Fruit fly (Drosophila melanogaster) whole organism, embryonic: ENCODE data around the gene CG10660.

Source experiments
- Awh ChIP-seq: fragments of 200-800 bp; sonication (Bioruptor generic); IDR thresholded peaks from 2 replicates; pipeline ENCODE4, ENCODE4 v1.3.6; 2022; ENCODE audit warnings: missing biosample characterization, missing genetic modification characterization
- CG10979 ChIP-seq: fragments of 200-800 bp; sonication (Bioruptor generic); optimal IDR thresholded peaks from 2 replicates; lab custom pipeline; 2018; ENCODE audit warnings: missing biosample characterization, mild to moderate bottlenecking, missing genetic modification characterization, moderate library complexity
- CG11723 ChIP-seq: fragments of 200-800 bp; sonication (Bioruptor generic); optimal IDR thresholded peaks from 2 replicates; lab custom pipeline; 2017; ENCODE audit warnings: missing biosample characterization, mild to moderate bottlenecking, missing genetic modification characterization
- CG12104 ChIP-seq: fragments of 200-800 bp; sonication (Bioruptor generic); optimal IDR thresholded peaks from 3 replicates; lab custom pipeline; 2016; ENCODE audit warnings: missing biosample characterization, missing genetic modification characterization
- CG12236 ChIP-seq: fragments of 200-800 bp; sonication (Bioruptor generic); optimal IDR thresholded peaks from 2 replicates; lab custom pipeline; 2016; ENCODE audit warnings: missing biosample characterization, missing genetic modification characterization
- CG13775 ChIP-seq: fragments of 200-800 bp; sonication (Bioruptor generic); optimal IDR thresholded peaks from 3 replicates; lab custom pipeline; 2017; ENCODE audit warnings: missing biosample characterization, mild to moderate bottlenecking, missing genetic modification characterization
- CG14710 ChIP-seq: fragments of 200-800 bp; sonication (Bioruptor generic); optimal IDR thresholded peaks from 3 replicates; lab custom pipeline; 2019; ENCODE audit warnings: missing biosample characterization, mild to moderate bottlenecking, missing genetic modification characterization, moderate library complexity
- CG1602 ChIP-seq: fragments of 200-800 bp; sonication (Bioruptor generic); optimal IDR thresholded peaks from 3 replicates; lab custom pipeline; 2016; ENCODE audit warnings: missing biosample characterization, missing genetic modification characterization
- CG17328 ChIP-seq: fragments of 200-800 bp; sonication (Bioruptor generic); IDR thresholded peaks from 2 replicates; pipeline ENCODE4 v1.3.6; 2022; ENCODE audit warnings: missing biosample characterization, missing genetic modification characterization
- CG18476 ChIP-seq: fragments of 200-800 bp; sonication (Bioruptor generic); optimal IDR thresholded peaks from 2 replicates; lab custom pipeline; 2016; ENCODE audit warnings: missing biosample characterization, mild to moderate bottlenecking, missing genetic modification characterization
- CG18599 ChIP-seq: fragments of 200-800 bp; sonication (Bioruptor generic); optimal IDR thresholded peaks from 3 replicates; lab custom pipeline; 2017; ENCODE audit warnings: missing biosample characterization, missing genetic modification characterization, mild to moderate bottlenecking, moderate library complexity, missing genetic modification reagents
- CG2678 ChIP-seq: fragments of 200-800 bp; sonication (Bioruptor generic); optimal IDR thresholded peaks from 3 replicates; lab custom pipeline; 2019; ENCODE audit warnings: missing biosample characterization, mild to moderate bottlenecking, missing genetic modification characterization, moderate library complexity
- CG30020 ChIP-seq: fragments of 200-800 bp; optimal IDR thresholded peaks from 2 replicates; lab custom pipeline; 2019; ENCODE audit warnings: missing biosample characterization, mild to moderate bottlenecking, missing genetic modification characterization, moderate library complexity
- CG4730 ChIP-seq: fragments of 200-800 bp; sonication (Bioruptor generic); IDR thresholded peaks from 2 replicates; pipeline ENCODE4 v1.3.6; 2022; ENCODE audit warnings: missing biosample characterization, missing genetic modification characterization
- CG9609 ChIP-seq: fragments of 200-800 bp; sonication (Bioruptor generic); optimal IDR thresholded peaks from 3 replicates; lab custom pipeline; 2016; ENCODE audit warnings: missing biosample characterization, missing genetic modification characterization
- CG9817 ChIP-seq: fragments of 200-800 bp; sonication (Bioruptor generic); optimal IDR thresholded peaks from 2 replicates; lab custom pipeline; 2018; ENCODE audit warnings: missing biosample characterization, mild to moderate bottlenecking, missing genetic modification characterization, moderate library complexity
- Dad ChIP-seq: fragments of 200-800 bp; sonication (Bioruptor generic); optimal IDR thresholded peaks from 3 replicates; lab custom pipeline; 2016; ENCODE audit warnings: missing biosample characterization, missing genetic modification characterization
- Dip2 ChIP-seq: fragments of 200-800 bp; sonication (Bioruptor generic); IDR thresholded peaks from 2 replicates; pipeline ENCODE4 v1.3.6; 2022; ENCODE audit warnings: missing biosample characterization, missing genetic modification characterization
- Doc2 ChIP-seq: fragments of 200-800 bp; sonication (Bioruptor generic); IDR thresholded peaks from 2 replicates; pipeline ENCODE4 v1.3.6; 2022; ENCODE audit warnings: missing biosample characterization, missing genetic modification characterization
- H2.0 ChIP-seq: fragments of 200-800 bp; sonication (Bioruptor generic); IDR thresholded peaks from 2 replicates; pipeline ENCODE4 v1.3.6; 2022; ENCODE audit warnings: missing biosample characterization, missing genetic modification characterization
- HLH3B ChIP-seq: fragments of 200-800 bp; sonication (Bioruptor generic); IDR thresholded peaks from 2 replicates; pipeline ENCODE4 v1.3.6; 2022; ENCODE audit warnings: missing biosample characterization, missing genetic modification characterization
- HLH54F ChIP-seq: fragments of 200-800 bp; sonication (Bioruptor generic); optimal IDR thresholded peaks from 3 replicates; lab custom pipeline; 2016; ENCODE audit warnings: missing biosample characterization, missing genetic modification characterization
- Hmr ChIP-seq: fragments of 200-800 bp; sonication (Bioruptor generic); optimal IDR thresholded peaks from 3 replicates; lab custom pipeline; 2017; ENCODE audit warnings: mild to moderate bottlenecking, missing biosample characterization, missing genetic modification reagents, missing genetic modification characterization
- Meics ChIP-seq: fragments of 200-800 bp; sonication (Bioruptor generic); optimal IDR thresholded peaks from 2 replicates; lab custom pipeline; 2017; ENCODE audit warnings: missing biosample characterization, mild to moderate bottlenecking, missing genetic modification characterization
- Mrtf ChIP-seq: fragments of 200-800 bp; sonication (Bioruptor generic); IDR thresholded peaks from 3 replicates; pipeline ENCODE4 v1.3.6; 2022; ENCODE audit warnings: missing biosample characterization, missing genetic modification characterization
- NC2α ChIP-seq: fragments of 200-800 bp; sonication (Bioruptor generic); optimal IDR thresholded peaks from 2 replicates; lab custom pipeline; 2016; ENCODE audit warnings: missing biosample characterization, missing genetic modification characterization
- NK7.1 ChIP-seq: fragments of 200-800 bp; sonication (Bioruptor generic); optimal IDR thresholded peaks from 3 replicates; lab custom pipeline; 2016; ENCODE audit warnings: missing biosample characterization, missing genetic modification characterization
- Tbp ChIP-seq: fragments of >200 bp; optimal IDR thresholded peaks from 2 replicates; lab custom pipeline; 2018; ENCODE audit warnings: missing biosample characterization, missing genetic modification characterization
- Vsx1 ChIP-seq: fragments of 200-800 bp; sonication (Bioruptor generic); optimal IDR thresholded peaks from 2 replicates; lab custom pipeline; 2017; ENCODE audit warnings: missing biosample characterization, mild to moderate bottlenecking, missing genetic modification characterization, missing genetic modification reagents
- ara ChIP-seq: fragments of 200-800 bp; sonication (Bioruptor generic); IDR thresholded peaks from 2 replicates; pipeline ENCODE4 v1.3.6; 2022; ENCODE audit warnings: missing biosample characterization, missing genetic modification characterization
- dan ChIP-seq: fragments of 200-800 bp; sonication (Bioruptor generic); IDR thresholded peaks from 2 replicates; pipeline ENCODE4 v1.3.6; 2022; ENCODE audit warnings: missing biosample characterization, missing genetic modification characterization
- dmrt11E ChIP-seq: fragments of 200-800 bp; sonication (Bioruptor generic); optimal IDR thresholded peaks from 3 replicates; lab custom pipeline; 2018; ENCODE audit warnings: missing biosample characterization, mild to moderate bottlenecking, missing genetic modification characterization, moderate library complexity
- eve ChIP-seq, 2 experiments: fragments of >200 bp; optimal IDR thresholded peaks; 2 replicates each; lab custom pipeline; 2017; ENCODE audit warnings: missing biosample characterization in 2 of 2, missing genetic modification characterization in 2 of 2
- gce ChIP-seq: fragments of 200-800 bp; sonication (Bioruptor generic); IDR thresholded peaks from 3 replicates; pipeline ENCODE4 v1.3.6; 2022; ENCODE audit warnings: missing biosample characterization, missing genetic modification characterization
- gfzf ChIP-seq: fragments of 200-800 bp; sonication (Bioruptor generic); optimal IDR thresholded peaks from 2 replicates; lab custom pipeline; 2016; ENCODE audit warnings: missing biosample characterization, mild to moderate bottlenecking, missing genetic modification characterization, moderate library complexity
- gro ChIP-seq: fragments of 200-800 bp; sonication (Bioruptor generic); optimal IDR thresholded peaks from 2 replicates; lab custom pipeline; 2016; ENCODE audit warnings: missing biosample characterization, missing genetic modification characterization
- gsb ChIP-seq: fragments of 200-800 bp; sonication (Bioruptor generic); IDR thresholded peaks from 2 replicates; pipeline ENCODE4 v1.3.6; 2022; ENCODE audit warnings: missing biosample characterization, missing genetic modification characterization
- h ChIP-seq: fragments of >200 bp; optimal IDR thresholded peaks from 2 replicates; lab custom pipeline; 2017
- jing ChIP-seq: fragments of 200-800 bp; sonication (Bioruptor generic); optimal IDR thresholded peaks from 2 replicates; lab custom pipeline; 2018; ENCODE audit warnings: missing biosample characterization, mild to moderate bottlenecking, missing genetic modification characterization
- kni ChIP-seq: fragments of 200-800 bp; sonication (Bioruptor generic); optimal IDR thresholded peaks from 3 replicates; lab custom pipeline; 2017; ENCODE audit warnings: mild to moderate bottlenecking, missing biosample characterization, missing genetic modification reagents, missing genetic modification characterization
- lola ChIP-seq, 3 experiments: fragments of >200 bp in 2 of 3; fragments of 200-800 bp in 1 of 3; sonication (Bioruptor generic) in 1 of 3; optimal IDR thresholded peaks; 2 replicates each; lab custom pipeline; 2017 to 2019; ENCODE audit warnings: missing biosample characterization in 3 of 3, missing genetic modification characterization in 3 of 3, mild to moderate bottlenecking in 1 of 3, moderate library complexity in 1 of 3
- mam ChIP-seq: fragments of 200-800 bp; sonication (Bioruptor generic); optimal IDR thresholded peaks from 3 replicates; lab custom pipeline; 2016; ENCODE audit warnings: missing biosample characterization, missing genetic modification characterization
- pita ChIP-seq: fragments of 200-800 bp; sonication (Bioruptor generic); optimal IDR thresholded peaks from 2 replicates; lab custom pipeline; 2017; ENCODE audit warnings: missing biosample characterization, mild to moderate bottlenecking, missing genetic modification characterization
- pzg ChIP-seq: fragments of 200-800 bp; sonication (Bioruptor generic); optimal IDR thresholded peaks from 3 replicates; lab custom pipeline; 2018; ENCODE audit warnings: missing biosample characterization, mild to moderate bottlenecking, missing genetic modification characterization, moderate library complexity
- schlank ChIP-seq: fragments of 200-800 bp; sonication (Bioruptor generic); optimal IDR thresholded peaks from 2 replicates; lab custom pipeline; 2018; ENCODE audit warnings: missing biosample characterization, mild to moderate bottlenecking, missing genetic modification characterization
- sd ChIP-seq: fragments of 200-800 bp; sonication (Bioruptor generic); optimal IDR thresholded peaks from 3 replicates; lab custom pipeline; 2018; ENCODE audit warnings: missing biosample characterization, mild to moderate bottlenecking, missing genetic modification characterization, moderate library complexity
- sisA ChIP-seq: fragments of 200-800 bp; sonication (Bioruptor generic); IDR thresholded peaks from 2 replicates; pipeline ENCODE4 v1.3.6; 2022; ENCODE audit warnings: missing biosample characterization, missing genetic modification characterization
- slp2 ChIP-seq: fragments of 200-800 bp; sonication (Bioruptor generic); optimal IDR thresholded peaks from 2 replicates; lab custom pipeline; 2016; ENCODE audit warnings: missing biosample characterization, missing genetic modification characterization
- stwl ChIP-seq: fragments of 200-800 bp; sonication (Bioruptor generic); optimal IDR thresholded peaks from 3 replicates; lab custom pipeline; 2018; ENCODE audit warnings: missing biosample characterization, mild to moderate bottlenecking, missing genetic modification characterization, moderate library complexity
- tio ChIP-seq: fragments of 200-800 bp; sonication (Bioruptor generic); optimal IDR thresholded peaks from 2 replicates; lab custom pipeline; 2017; ENCODE audit warnings: missing biosample characterization, missing genetic modification characterization, inconsistent platforms
- wdn ChIP-seq: fragments of 200-800 bp; sonication (Bioruptor generic); IDR thresholded peaks from 2 replicates; pipeline ENCODE4 v1.3.6; 2022; ENCODE audit warnings: missing biosample characterization, missing genetic modification characterization
- yki ChIP-seq: fragments of >200 bp; optimal IDR thresholded peaks from 3 replicates; lab custom pipeline; 2018

Gene CG10660

DNA sequence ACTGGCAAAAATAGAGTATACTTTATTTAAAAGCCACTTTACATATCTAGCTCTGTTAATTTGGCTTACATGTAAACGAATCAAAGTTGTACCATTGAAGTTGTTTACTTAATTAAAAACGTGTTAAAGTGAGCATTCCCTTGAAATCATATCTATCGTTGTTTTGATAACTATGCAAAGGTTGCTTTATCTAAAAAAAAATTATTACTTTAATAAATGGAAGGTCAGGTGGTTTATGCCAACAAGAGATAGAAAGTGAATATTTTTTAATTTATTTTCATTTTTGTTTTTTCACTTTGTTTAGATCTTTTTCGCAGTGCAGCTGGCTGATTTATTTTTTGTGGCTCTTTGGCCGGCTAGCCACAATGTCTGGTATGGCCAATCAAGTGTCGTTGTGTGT, 7.6 kb downstream of the CG10660 start (continued):
- TF ChIP-seq Doc2 (GFP tag; lab: Robert Waterston, UW), result no peak
- TF ChIP-seq CG17328, result 0 out of 2 replicates have a peak, but pooled peaks have one; percentile 46
- TF ChIP-seq CG10979 (tag; lab: Kevin White, UChicago), result peak; percentile 80
- TF ChIP-seq mam (GFP tag; lab: Kevin White, UChicago), result peak; percentile 45
- peak; percentile 47 for TF ChIP-seq CG11723 (GFP tag; lab: Kevin White, UChicago)
- no peak for TF ChIP-seq Tbp (GFP tag; lab: Kevin White, UChicago)
- TF ChIP-seq gce (GFP tag; lab: Robert Waterston, UW), result peak; percentile 42; the same call in 1 of the 3 replicates
- TF ChIP-seq CG4730 (GFP tag; lab: Robert Waterston, UW), result peak; percentile 34; the same call in 1 of the 2 replicates
- no peak for TF ChIP-seq kni
- no peak for TF ChIP-seq Awh (GFP tag; lab: Robert Waterston, UW)
- no peak for TF ChIP-seq schlank (tag; lab: Kevin White, UChicago)
- TF ChIP-seq CG12104 (GFP tag; lab: Kevin White, UChicago), result peak; percentile 75
- TF ChIP-seq CG14710 (tag; lab: Kevin White, UChicago), result peak; percentile 73
- peak; percentile 77 for TF ChIP-seq Meics (GFP tag; lab: Kevin White, UChicago)
- peak; percentile 50 for TF ChIP-seq HLH3B (GFP tag; lab: Robert Waterston, UW)
- peak; percentile 27 for TF ChIP-seq slp2 (GFP tag; lab: Kevin White, UChicago)
- TF ChIP-seq gro (GFP tag; lab: Kevin White, UChicago), result peak; percentile 33
- TF ChIP-seq eve (GFP tag; optimal IDR thresholded peaks at IDR 0.05; lab: Kevin White, UChicago), result peak in 1 of 2 experiments; percentile 93
- peak; percentile 48 for TF ChIP-seq CG12236
- TF ChIP-seq CG18599 (GFP tag; lab: Kevin White, UChicago), result peak; percentile 39
- no peak for TF ChIP-seq NK7.1 (GFP tag; lab: Kevin White, UChicago)
- TF ChIP-seq lola (GFP tag; optimal IDR thresholded peaks at IDR 0.05; lab: Kevin White, UChicago), result peak in 1 of 3 experiments; percentile 54
- no peak for TF ChIP-seq pita
- peak; percentile 74 for TF ChIP-seq sisA (GFP tag; lab: Robert Waterston, UW)
- peak; percentile 15 for TF ChIP-seq CG9609 (GFP tag; lab: Kevin White, UChicago)
- peak; percentile 42 for TF ChIP-seq jing (GFP tag; lab: Kevin White, UChicago)
- TF ChIP-seq h (lab: Kevin White, UChicago), result no peak
- TF ChIP-seq dan (GFP tag; lab: Robert Waterston, UW), result no peak
- TF ChIP-seq Dip2 (GFP tag; lab: Robert Waterston, UW), result no peak
- peak; percentile 88 for TF ChIP-seq CG2678 (tag; lab: Kevin White, UChicago)
- TF ChIP-seq CG13775 (GFP tag; lab: Kevin White, UChicago), result peak; percentile 70
- TF ChIP-seq stwl (tag; lab: Kevin White, UChicago), result no peak
- TF ChIP-seq sd (tag; lab: Kevin White, UChicago), result no peak
- peak; percentile 79 for TF ChIP-seq tio (GFP tag; lab: Kevin White, UChicago)
- peak; percentile 38; the same call in 1 of the 2 replicates for TF ChIP-seq H2.0
- TF ChIP-seq Vsx1 (GFP tag; lab: Kevin White, UChicago), result peak; percentile 62
- peak; percentile 43 for TF ChIP-seq CG9817 (tag; lab: Kevin White, UChicago)
- TF ChIP-seq yki (lab: Kevin White, UChicago), result no peak
- TF ChIP-seq NC2α (GFP tag; lab: Kevin White, UChicago), result peak; percentile 5
- TF ChIP-seq Dad (GFP tag; lab: Kevin White, UChicago), result peak; percentile 50
- TF ChIP-seq CG30020, result no peak
- 0 out of 2 replicates have a peak, but pooled peaks have one; percentile 20 for TF ChIP-seq gsb (GFP tag; lab: Robert Waterston, UW)
- TF ChIP-seq dmrt11E (tag; lab: Kevin White, UChicago), result peak; percentile 54
- no peak for TF ChIP-seq pzg (GFP tag; lab: Kevin White, UChicago)
- no peak for TF ChIP-seq gfzf (GFP tag; lab: Kevin White, UChicago)
- peak; percentile 57 for TF ChIP-seq CG18476 (GFP tag; lab: Kevin White, UChicago)
- TF ChIP-seq wdn (GFP tag; lab: Robert Waterston, UW), result peak; percentile 22; the same call in 1 of the 2 replicates
- TF ChIP-seq Mrtf (GFP tag; lab: Robert Waterston, UW), result no peak; the same call in 2 of the 3 replicates
- TF ChIP-seq ara, result peak; percentile 41; the same call in 1 of the 2 replicates
- TF ChIP-seq Hmr, result peak; percentile 60
- peak; percentile 53 for TF ChIP-seq HLH54F (GFP tag; lab: Kevin White, UChicago)
- peak; percentile 56 for TF ChIP-seq CG1602 (GFP tag; lab: Kevin White, UChicago)
